Fruit fly (Drosophila melanogaster) Kc167 (cell line): ENCODE measurements around the gene CG17646.

Source experiments
- Myc ChIP-seq: fragments of >200 bp; optimal IDR thresholded peaks from 2 replicates; lab custom pipeline; 2017; ENCODE audit warnings: missing external identifiers
- h ChIP-seq: fragments of >200 bp; optimal IDR thresholded peaks from 3 replicates; lab custom pipeline; 2018; ENCODE audit warnings: missing external identifiers
- insv ChIP-seq: fragments of >200 bp; optimal IDR thresholded peaks from 3 replicates; lab custom pipeline; 2018; ENCODE audit warnings: missing external identifiers
- psq ChIP-seq: fragments of >200 bp; optimal IDR thresholded peaks from 2 replicates; lab custom pipeline; 2017; ENCODE audit warnings: missing external identifiers
- ttk ChIP-seq: sonication (Bioruptor generic); optimal IDR thresholded peaks from 2 replicates; lab custom pipeline; 2017; ENCODE audit warnings: missing external identifiers

DNA sequence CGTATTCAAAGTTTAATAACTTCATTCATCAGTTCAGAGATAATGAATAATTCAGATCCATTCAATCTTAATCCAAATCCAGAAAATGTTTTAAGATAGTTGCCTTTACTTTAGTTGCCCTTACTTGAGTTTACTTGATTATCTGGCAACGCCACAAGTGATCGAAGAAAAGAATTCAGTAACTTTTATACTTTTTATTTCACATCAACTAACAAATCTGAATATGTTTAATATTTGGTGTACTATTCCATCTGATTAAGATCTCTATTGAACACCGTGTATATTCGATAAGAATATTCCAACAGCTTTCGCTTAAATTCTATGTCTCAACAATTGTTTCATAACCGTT, 7.8 kb upstream of the CG17646 start:
- no peak for TF ChIP-seq ttk
- TF ChIP-seq psq (lab: Kevin White, UChicago): no peak
- TF ChIP-seq insv (lab: Kevin White, UChicago): no peak
- TF ChIP-seq h (lab: Kevin White, UChicago): no peak
- TF ChIP-seq Myc (lab: Kevin White, UChicago): no peak
